Worm (Caenorhabditis elegans) whole organism, mixed stage, embryonic: Measurements from ENCODE around the gene Y61A9LA.7.

Source experiments
- flh-1 ChIP-seq: fragments of 200-800 bp; sonication (Bioruptor generic); optimal IDR thresholded peaks from 2 replicates; lab custom pipeline; 2018; ENCODE audit warnings: mild to moderate bottlenecking, missing genetic modification characterization, moderate library complexity, missing compliant biosample characterization
- lin-13 ChIP-seq: fragments of 150-350 bp; optimal IDR thresholded peaks from 2 replicates; lab custom pipeline; 2014; ENCODE audit warnings: missing biosample characterization, missing genetic modification characterization
- lsy-2 ChIP-seq: fragments of 150-350 bp; optimal IDR thresholded peaks from 2 replicates; lab custom pipeline; 2014; ENCODE audit warnings: missing biosample characterization, missing genetic modification characterization
- snpc-4 ChIP-seq: fragments of 150-350 bp; optimal IDR thresholded peaks from 2 replicates; lab custom pipeline; 2014; ENCODE audit warnings: missing biosample characterization, missing genetic modification characterization
- unc-39 ChIP-seq: fragments of 150-350 bp; optimal IDR thresholded peaks from 2 replicates; lab custom pipeline; 2014; ENCODE audit warnings: missing biosample characterization, missing genetic modification characterization

- no peak for TF ChIP-seq snpc-4
- TF ChIP-seq unc-39 (tag; lab: Kevin White, UChicago): no peak
- TF ChIP-seq flh-1: no peak
- no peak for TF ChIP-seq lin-13
- TF ChIP-seq lsy-2 (tag; lab: Kevin White, UChicago): no peak
Measured at ce11 chrV:4535736-4536135, 23.9 kb downstream of the Y61A9LA.7 start.
